Fruit fly (Drosophila melanogaster): Measurements from ENCODE around the gene CG33986.
A peak's percentile ranks its signal among the peaks of the same experiment; 100 is the strongest.

The CG33986 gene

DNA sequence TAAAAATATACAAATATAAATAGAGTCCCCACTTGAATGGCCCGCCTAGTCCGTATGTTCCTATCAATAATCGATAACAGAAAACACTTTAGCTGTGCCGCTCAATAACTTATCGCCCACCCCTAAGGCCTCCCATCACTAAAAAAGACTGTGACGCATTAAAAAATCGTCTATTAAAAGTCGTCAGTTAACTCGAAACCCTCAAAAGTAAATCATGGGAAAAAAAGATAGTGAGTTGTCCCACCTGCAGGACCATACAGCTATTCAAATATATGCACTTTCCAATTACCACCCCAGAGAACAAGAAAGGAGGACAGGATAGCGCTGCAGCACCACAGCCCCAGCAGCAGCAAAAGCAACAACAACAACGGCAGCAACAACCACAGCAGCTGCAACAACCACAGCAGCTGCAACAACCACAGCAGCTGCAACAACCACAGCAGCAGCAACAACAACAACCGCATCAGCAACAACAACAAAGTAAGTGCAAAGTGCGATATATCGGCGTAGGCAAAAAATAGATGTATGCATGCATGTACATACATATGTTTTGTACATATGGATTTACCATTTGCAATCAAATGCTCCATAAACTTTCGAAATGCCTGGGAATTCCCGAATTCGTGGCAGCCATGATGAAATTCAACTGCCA, 29.1 kb upstream of the CG33986 start, which contains the start of gene AGO2:
AGO2 (plus strand) TSS at position 121 of the 652 bp plus-strand sequence.
- TF ChIP-seq Hr78 (GFP tag; optimal IDR thresholded peaks at IDR 0.05) = no peak
- no peak for TF ChIP-seq Rel (GFP tag; optimal IDR thresholded peaks at IDR 0.05)
- TF ChIP-seq Rel (tag; optimal IDR thresholded peaks at IDR 0.05) = peak; percentile 100
- peak; percentile 65 for TF ChIP-seq Hnf4 (GFP tag; optimal IDR thresholded peaks at IDR 0.05)
- peak; percentile 24 for TF ChIP-seq h (GFP tag; optimal IDR thresholded peaks at IDR 0.05)
- peak; percentile 45 for TF ChIP-seq br (GFP tag; optimal IDR thresholded peaks at IDR 0.05)
- no peak for TF ChIP-seq Dif (GFP tag; optimal IDR thresholded peaks at IDR 0.05; ENCODE audit: partially characterized antibody)
- TF ChIP-seq CG32264 (GFP tag; optimal IDR thresholded peaks at IDR 0.05) = no peak
- peak; percentile 56 for TF ChIP-seq Sp1 (GFP tag; optimal IDR thresholded peaks at IDR 0.05)
- peak in 1 of 2 experiments; percentile 7 for TF ChIP-seq dl (GFP tag; optimal IDR thresholded peaks at IDR 0.05; ENCODE audit: insufficient read depth in 1 of 2, partially characterized antibody in 2 of 2)
- TF ChIP-seq fru (GFP tag; optimal IDR thresholded peaks at IDR 0.05) = peak; percentile 27
- no peak for TF ChIP-seq Mio (GFP tag; optimal IDR thresholded peaks at IDR 0.05)
- TF ChIP-seq ey (GFP tag; optimal IDR thresholded peaks at IDR 0.05) = no peak
- TF ChIP-seq GATAd (GFP tag; optimal IDR thresholded peaks at IDR 0.05) = no peak
- no peak for TF ChIP-seq sv (GFP tag; optimal IDR thresholded peaks at IDR 0.05)
- TF ChIP-seq Jra (GFP tag; optimal IDR thresholded peaks at IDR 0.05) = peak; percentile 76
- peak; percentile 36 for TF ChIP-seq Myc (optimal IDR thresholded peaks at IDR 0.05)
- TF ChIP-seq brk (GFP tag; optimal IDR thresholded peaks at IDR 0.05) = no peak
- TF ChIP-seq pan (optimal IDR thresholded peaks at IDR 0.05) = no peak
- TF ChIP-seq Hr83 (GFP tag; optimal IDR thresholded peaks at IDR 0.05; ENCODE audit: poor library complexity, severe bottlenecking) = peak; percentile 54
- TF ChIP-seq HLH106 (tag; optimal IDR thresholded peaks at IDR 0.05) = peak; percentile 13
- TF ChIP-seq rgr (GFP tag; optimal IDR thresholded peaks at IDR 0.05) = no peak
- peak; percentile 79 for TF ChIP-seq Dfd (GFP tag; optimal IDR thresholded peaks at IDR 0.05)
- no peak for TF ChIP-seq N (GFP tag; optimal IDR thresholded peaks at IDR 0.05)
- no peak for TF ChIP-seq OdsH (GFP tag; optimal IDR thresholded peaks at IDR 0.05)
- TF ChIP-seq sage (GFP tag; optimal IDR thresholded peaks at IDR 0.05) = peak; percentile 35

DNA sequence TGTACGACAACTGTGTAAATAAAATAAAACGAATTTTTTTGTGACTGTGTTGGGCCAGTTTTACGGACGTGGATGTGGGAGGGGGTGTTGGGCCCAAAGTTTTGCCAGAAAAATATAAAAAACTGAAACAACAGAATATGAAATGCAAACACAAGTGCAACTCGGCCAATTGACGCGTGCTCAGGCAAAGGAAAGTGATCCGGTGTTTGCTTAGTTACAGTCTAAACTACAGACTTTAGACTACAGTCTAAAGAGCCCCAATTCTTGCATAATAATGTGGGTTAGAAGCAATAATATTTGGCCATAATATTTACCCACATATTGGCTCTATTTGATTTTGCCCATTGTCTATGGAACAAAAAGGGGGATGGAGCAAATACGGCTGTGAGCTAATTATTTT, 23.8 kb upstream of the CG33986 start:
- TF ChIP-seq CG32264 (GFP tag; optimal IDR thresholded peaks at IDR 0.05) (no peak), pan (optimal IDR thresholded peaks at IDR 0.05) (no peak), sage (GFP tag; optimal IDR thresholded peaks at IDR 0.05) (no peak), Sp1 (GFP tag; optimal IDR thresholded peaks at IDR 0.05) (peak; percentile 42), Hr83 (GFP tag; optimal IDR thresholded peaks at IDR 0.05; ENCODE audit: poor library complexity, severe bottlenecking) (peak; percentile 42), sv (GFP tag; optimal IDR thresholded peaks at IDR 0.05) (no peak), rgr (GFP tag; optimal IDR thresholded peaks at IDR 0.05) (peak; percentile 42), brk (GFP tag; optimal IDR thresholded peaks at IDR 0.05) (peak; percentile 13), tai (GFP tag; optimal IDR thresholded peaks at IDR 0.05) (no peak), Jra (GFP tag; optimal IDR thresholded peaks at IDR 0.05) (no peak), GATAd (GFP tag; optimal IDR thresholded peaks at IDR 0.05) (no peak), lola (GFP tag; optimal IDR thresholded peaks at IDR 0.05) (no peak), dsf (GFP tag; optimal IDR thresholded peaks at IDR 0.05; ENCODE audit: borderline replicate concordance) (no peak), br (GFP tag; optimal IDR thresholded peaks at IDR 0.05) (peak; percentile 17), CrebA (GFP tag; optimal IDR thresholded peaks at IDR 0.05; ENCODE audit: borderline replicate concordance) (no peak), Dif (GFP tag; optimal IDR thresholded peaks at IDR 0.05; ENCODE audit: partially characterized antibody) (no peak), Dfd (GFP tag; optimal IDR thresholded peaks at IDR 0.05) (no peak), psq (GFP tag; optimal IDR thresholded peaks at IDR 0.05) (no peak), jim (GFP tag; optimal IDR thresholded peaks at IDR 0.05) (no peak), usp (GFP tag; optimal IDR thresholded peaks at IDR 0.05) (no peak), fru (GFP tag; optimal IDR thresholded peaks at IDR 0.05) (peak; percentile 13), Mio (GFP tag; optimal IDR thresholded peaks at IDR 0.05) (no peak), Hnf4 (GFP tag; optimal IDR thresholded peaks at IDR 0.05) (no peak), HLH106 (tag; optimal IDR thresholded peaks at IDR 0.05) (no peak), dl (GFP tag; optimal IDR thresholded peaks at IDR 0.05; ENCODE audit: insufficient read depth in 1 of 2, partially characterized antibody in 2 of 2) (no peak), ey (GFP tag; optimal IDR thresholded peaks at IDR 0.05) (no peak), dmrt93B (GFP tag; optimal IDR thresholded peaks at IDR 0.05) (no peak), Myc (optimal IDR thresholded peaks at IDR 0.05) (no peak), N (GFP tag; optimal IDR thresholded peaks at IDR 0.05) (no peak), Vsx2 (GFP tag; optimal IDR thresholded peaks at IDR 0.05; ENCODE audit: partially characterized antibody) (no peak), woc (GFP tag; optimal IDR thresholded peaks at IDR 0.05) (no peak), foxo (GFP tag; optimal IDR thresholded peaks at IDR 0.05) (peak in 1 of 2 experiments; percentile 13), Rel (GFP tag; optimal IDR thresholded peaks at IDR 0.05) (no peak), Rel (tag; optimal IDR thresholded peaks at IDR 0.05) (no peak), OdsH (GFP tag; optimal IDR thresholded peaks at IDR 0.05) (peak; percentile 40), Abd-B (GFP tag; optimal IDR thresholded peaks at IDR 0.05) (no peak), h (GFP tag; optimal IDR thresholded peaks at IDR 0.05) (peak; percentile 63), Hr78 (GFP tag; optimal IDR thresholded peaks at IDR 0.05) (no peak), CG9705 (GFP tag; optimal IDR thresholded peaks at IDR 0.05) (no peak)
